Worm (Caenorhabditis elegans) whole organism, L4 larva: ENCODE results near the gene C09H10.9.

Experiments used
- Y75B8A.6 ChIP-seq: fragments of 200-800 bp; sonication (Bioruptor generic); IDR thresholded peaks from 2 replicates; pipeline ENCODE4 v1.3.6; 2022; ENCODE audit warnings: missing genetic modification reagents, missing genetic modification characterization, missing compliant biosample characterization
- aha-1 ChIP-seq: fragments of 150-350 bp; peaks from one replicate; lab custom pipeline; 2014; ENCODE audit warnings: missing biosample characterization, missing genetic modification characterization
- ama-1 ChIP-seq: fragments of 150-350 bp; optimal IDR thresholded peaks from 2 replicates; lab custom pipeline; 2014; ENCODE audit warnings: inconsistent platforms, mixed read lengths
- ceh-20 ChIP-seq: fragments of 200-800 bp; sonication (Bioruptor generic); IDR thresholded peaks from 2 replicates; pipeline ENCODE4 v1.3.6; 2022; ENCODE audit warnings: missing genetic modification reagents, missing genetic modification characterization, missing compliant biosample characterization
- ceh-44 ChIP-seq: fragments of 200-800 bp; sonication (Bioruptor generic); IDR thresholded peaks from 2 replicates; pipeline ENCODE4 v1.3.6; 2022; ENCODE audit warnings: missing genetic modification reagents, missing genetic modification characterization, missing compliant biosample characterization
- ceh-62 ChIP-seq: sonication (generic microtip); optimal IDR thresholded peaks from 2 replicates; lab custom pipeline; 2017; ENCODE audit warnings: missing biosample characterization, missing genetic modification characterization
- ceh-82 ChIP-seq: sonication (generic microtip); optimal IDR thresholded peaks from 2 replicates; lab custom pipeline; 2017; ENCODE audit warnings: missing biosample characterization, missing genetic modification characterization
- daf-8 ChIP-seq: fragments of 200-800 bp; sonication (Bioruptor generic); IDR thresholded peaks from 2 replicates; pipeline ENCODE4 v1.3.6; 2022; ENCODE audit warnings: missing genetic modification characterization, missing compliant biosample characterization
- duxl-1 ChIP-seq: sonication (generic microtip); optimal IDR thresholded peaks from 2 replicates; lab custom pipeline; 2016; ENCODE audit warnings: mild to moderate bottlenecking, missing genetic modification characterization, moderate library complexity, missing compliant biosample characterization; ENCODE audit not compliant: poor library complexity
- gei-8 ChIP-seq: fragments of 200-800 bp; sonication (Bioruptor generic); optimal IDR thresholded peaks from 2 replicates; lab custom pipeline; 2018; ENCODE audit warnings: mild to moderate bottlenecking, missing genetic modification characterization, missing compliant biosample characterization
- hlh-30 ChIP-seq: sonication (generic microtip); optimal IDR thresholded peaks from 2 replicates; lab custom pipeline; 2017; ENCODE audit warnings: antibody characterized with exemption, mild to moderate bottlenecking, missing genetic modification characterization, missing compliant biosample characterization; ENCODE audit not compliant: insufficient read depth
- hmg-1.1 ChIP-seq: fragments of 200-800 bp; sonication (Bioruptor generic); IDR thresholded peaks from 2 replicates; pipeline ENCODE4 v1.3.6; 2022; ENCODE audit warnings: missing genetic modification reagents, missing genetic modification characterization, missing compliant biosample characterization
- lim-7 ChIP-seq: fragments of 200-800 bp; sonication (Bioruptor generic); IDR thresholded peaks from 2 replicates; pipeline ENCODE4 v1.3.6; 2022; ENCODE audit warnings: missing genetic modification characterization, missing compliant biosample characterization
- lin-1 ChIP-seq: fragments of 200-800 bp; sonication (Bioruptor generic); IDR thresholded peaks from 2 replicates; pipeline ENCODE4 v1.3.6; 2022; ENCODE audit warnings: missing genetic modification reagents, missing genetic modification characterization, missing compliant biosample characterization
- lin-38 ChIP-seq: fragments of 200-800 bp; sonication (Bioruptor generic); IDR thresholded peaks from 2 replicates; pipeline ENCODE4 v1.3.6; 2022; ENCODE audit warnings: missing genetic modification reagents, missing genetic modification characterization, missing compliant biosample characterization
- lsy-2 ChIP-seq, 2 experiments: fragments of 150-350 bp in 1 of 2; sonication (generic microtip) in 1 of 2; optimal IDR thresholded peaks; 2 replicates each; lab custom pipeline; 2014 to 2017; ENCODE audit warnings: missing biosample characterization in 2 of 2, missing genetic modification characterization in 2 of 2
- madf-9 ChIP-seq: fragments of 200-800 bp; sonication (Bioruptor generic); conservative IDR thresholded peaks from 2 replicates; pipeline ENCODE4 v1.3.6; 2022; ENCODE audit warnings: missing genetic modification reagents, missing genetic modification characterization, missing compliant biosample characterization
- mdt-29 ChIP-seq: fragments of 200-800 bp; sonication (Bioruptor generic); IDR thresholded peaks from 2 replicates; pipeline ENCODE4 v1.3.6; 2022; ENCODE audit warnings: missing genetic modification reagents, missing genetic modification characterization, missing compliant biosample characterization
- mep-1 ChIP-seq: fragments of 150-350 bp; sonication (generic microtip); optimal IDR thresholded peaks from 3 replicates; lab custom pipeline; 2014; ENCODE audit warnings: missing biosample characterization, missing genetic modification characterization
- nhr-111 ChIP-seq: fragments of 200-800 bp; sonication (Bioruptor generic); optimal IDR thresholded peaks from 2 replicates; lab custom pipeline; 2018; ENCODE audit warnings: mild to moderate bottlenecking, missing genetic modification characterization, missing compliant biosample characterization
- nhr-237 ChIP-seq: sonication (generic microtip); optimal IDR thresholded peaks from 2 replicates; lab custom pipeline; 2017; ENCODE audit warnings: missing biosample characterization, missing genetic modification characterization
- nhr-28 ChIP-seq: fragments of 150-350 bp; optimal IDR thresholded peaks from 2 replicates; lab custom pipeline; 2014; ENCODE audit warnings: missing biosample characterization, missing genetic modification characterization
- nhr-41 ChIP-seq: fragments of 200-800 bp; sonication (Bioruptor generic); IDR thresholded peaks from 2 replicates; pipeline ENCODE4 v1.3.6; 2022; ENCODE audit warnings: missing genetic modification reagents, missing genetic modification characterization, missing compliant biosample characterization
- nhr-42 ChIP-seq: fragments of 200-800 bp; sonication (Bioruptor generic); IDR thresholded peaks from 2 replicates; pipeline ENCODE4 v1.3.6; 2022; ENCODE audit warnings: missing genetic modification characterization, missing compliant biosample characterization
- nhr-6 ChIP-seq: fragments of 150-350 bp; optimal IDR thresholded peaks from 2 replicates; lab custom pipeline; 2014; ENCODE audit warnings: missing biosample characterization, missing genetic modification characterization
- nhr-76 ChIP-seq: fragments of 150-350 bp; optimal IDR thresholded peaks from 2 replicates; lab custom pipeline; 2014; ENCODE audit warnings: missing biosample characterization, missing genetic modification characterization
- nhr-77 ChIP-seq: fragments of 150-350 bp; optimal IDR thresholded peaks from 2 replicates; lab custom pipeline; 2014; ENCODE audit warnings: missing biosample characterization, missing genetic modification characterization
- spr-1 ChIP-seq: sonication (generic microtip); optimal IDR thresholded peaks from 2 replicates; lab custom pipeline; 2016; ENCODE audit warnings: mild to moderate bottlenecking, missing genetic modification characterization, missing compliant biosample characterization
- spr-3 ChIP-seq: fragments of 200-800 bp; sonication (Bioruptor generic); optimal IDR thresholded peaks from 2 replicates; lab custom pipeline; 2018; ENCODE audit warnings: mild to moderate bottlenecking, missing genetic modification characterization, missing compliant biosample characterization
- tag-97 ChIP-seq: fragments of 200-800 bp; sonication (Bioruptor generic); IDR thresholded peaks from 2 replicates; pipeline ENCODE4 v1.3.6; 2022; ENCODE audit warnings: missing genetic modification characterization, missing compliant biosample characterization
- unc-62 ChIP-seq, 3 experiments: fragments of 150-350 bp in 1 of 3; sonication (generic microtip); optimal IDR thresholded peaks in 2 of 3; peaks in 1 of 3; 1 replicate in 1 of 3; 2 replicates in 2 of 3; lab custom pipeline; 2014 to 2017; ENCODE audit warnings: missing biosample characterization in 3 of 3, missing genetic modification characterization in 3 of 3, missing genetic modification reagents in 3 of 3, missing genotype in 1 of 3
- vab-7 ChIP-seq: fragments of 200-800 bp; sonication (Bioruptor generic); IDR thresholded peaks from 2 replicates; pipeline ENCODE4 v1.3.6; 2022; ENCODE audit warnings: missing genetic modification reagents, missing genetic modification characterization, missing compliant biosample characterization
- zip-11 ChIP-seq: fragments of 200-800 bp; sonication (Bioruptor generic); IDR thresholded peaks from 2 replicates; pipeline ENCODE4 v1.3.6; 2022; ENCODE audit warnings: missing genetic modification characterization, missing compliant biosample characterization
- ztf-11 ChIP-seq: fragments of 150-350 bp; optimal IDR thresholded peaks from 2 replicates; lab custom pipeline; 2014; ENCODE audit warnings: missing biosample characterization, missing genetic modification characterization

C09H10.9 gene

DNA sequence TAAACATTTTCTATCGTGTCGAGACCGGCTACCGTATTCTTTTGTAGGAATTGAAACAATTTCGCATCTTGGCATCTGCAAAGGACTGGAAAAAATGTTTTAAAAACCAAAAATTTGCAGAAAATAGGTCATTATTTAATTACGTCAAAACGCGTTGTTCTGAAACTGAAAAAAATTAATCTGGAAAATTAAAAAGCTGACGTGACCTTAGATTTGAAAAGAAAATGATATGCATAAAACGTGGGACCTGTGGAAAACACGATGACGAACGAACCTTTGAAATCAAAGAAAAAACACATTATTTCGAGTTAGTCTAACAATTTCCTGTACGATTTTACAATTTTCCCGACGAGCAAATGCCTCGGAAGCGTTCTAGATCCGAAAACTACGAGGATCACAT lies at the start of gene C09H10.9:
Gene C09H10.9 (plus strand): TSS at position 301 of the 400 bp plus-strand sequence.
- TF ChIP-seq aha-1 (tag; lab: Kevin White, UChicago) (peak; percentile 89), mep-1 (tag; lab: Kevin White, UChicago) (no peak), vab-7 (GFP tag; lab: Robert Waterston, UW) (no peak), ceh-82 (no peak), mdt-29 (GFP tag; lab: Robert Waterston, UW) (no peak), lsy-2 (tag; optimal IDR thresholded peaks at IDR 0.05; lab: Kevin White, UChicago) (no peak)

DNA sequence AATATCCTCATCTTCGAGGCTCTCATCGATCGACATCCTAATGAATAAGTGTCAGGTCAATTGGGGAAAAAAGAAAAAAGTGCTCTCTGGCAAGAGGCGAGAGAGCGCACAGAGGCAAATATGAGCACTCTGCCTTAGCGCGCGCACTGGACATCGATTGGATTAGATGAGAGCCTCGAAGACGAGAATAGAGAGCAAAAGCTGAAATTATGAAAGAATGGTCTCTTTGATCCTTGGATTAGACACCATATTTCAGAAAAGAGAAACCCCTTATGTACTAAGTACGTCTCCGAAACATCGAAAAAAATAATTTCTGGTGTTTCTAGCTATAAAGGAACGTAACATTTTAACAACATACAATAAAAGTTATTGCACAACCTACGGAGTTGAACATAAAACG lies 49.0 kb upstream of the C09H10.9 start, which contains the start of gene F45E10.2:
Gene F45E10.2 (minus strand): TSS at position 101 of the 400 bp plus-strand sequence.
- TF ChIP-seq nhr-76 (tag; lab: Kevin White, UChicago), result no peak
- no peak for TF ChIP-seq tag-97 (GFP tag; lab: Robert Waterston, UW)
- TF ChIP-seq lsy-2 (tag; optimal IDR thresholded peaks at IDR 0.05; lab: Kevin White, UChicago), result no peak
- TF ChIP-seq gei-8 (GFP tag; lab: Kevin White, UChicago), result no peak
- no peak for TF ChIP-seq nhr-6 (tag; lab: Kevin White, UChicago)
- TF ChIP-seq ceh-62, result no peak
- no peak for TF ChIP-seq lin-1
- TF ChIP-seq Y75B8A.6 (GFP tag; lab: Robert Waterston, UW), result no peak
- TF ChIP-seq ceh-20 (GFP tag; lab: Robert Waterston, UW), result no peak
- TF ChIP-seq daf-8, result no peak
- TF ChIP-seq nhr-28, result no peak
- TF ChIP-seq lim-7 (GFP tag; lab: Robert Waterston, UW), result no peak

DNA sequence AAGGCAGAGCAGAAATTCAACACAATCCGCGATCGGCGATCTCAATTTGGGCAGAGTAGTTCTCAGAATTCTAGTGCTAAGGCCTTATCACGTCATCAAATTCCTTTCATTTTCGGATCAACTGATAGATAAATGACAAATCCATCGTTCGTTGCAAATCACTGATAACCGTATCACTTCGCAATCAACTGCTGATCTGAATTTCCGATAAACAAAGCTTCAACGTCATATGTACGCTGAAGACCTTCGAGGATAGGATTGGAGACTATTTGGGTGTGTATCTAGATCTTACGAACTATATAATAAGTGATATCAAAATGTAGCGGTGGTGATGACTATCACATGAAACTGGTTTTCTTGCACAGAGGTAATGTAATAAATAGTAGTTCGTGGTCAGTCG lies 47.0 kb upstream of the C09H10.9 start:
- TF ChIP-seq nhr-28 (peak; percentile 61), hlh-30 (tag; lab: Kevin White, UChicago) (peak; percentile 39), nhr-237 (tag; lab: Kevin White, UChicago) (no peak), ceh-82 (no peak), mep-1 (tag; lab: Kevin White, UChicago) (no peak)

DNA sequence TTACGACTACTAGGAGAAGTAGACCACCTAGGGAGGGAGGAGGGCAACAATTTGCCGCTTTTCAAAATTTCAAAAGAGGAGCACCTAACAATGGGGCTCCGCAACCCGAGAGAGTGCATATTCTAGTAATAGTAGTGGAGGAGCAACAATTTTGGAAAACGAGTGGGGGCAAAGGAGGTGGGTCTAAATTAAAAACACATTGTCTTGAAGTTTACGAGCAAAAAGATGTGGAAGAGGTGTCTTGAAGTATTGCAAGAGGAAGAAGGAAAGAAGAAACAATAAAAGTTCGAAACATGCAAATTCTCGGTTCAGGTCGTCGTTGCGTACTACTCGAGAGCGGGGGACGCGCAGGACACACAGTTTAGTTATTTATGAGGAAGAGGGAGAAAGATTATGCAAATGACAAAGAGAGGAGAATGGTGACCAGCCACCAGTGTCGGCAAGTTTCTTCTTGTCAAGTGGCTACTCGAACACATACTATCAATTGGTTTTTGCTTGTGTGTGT lies 40.0 kb upstream of the C09H10.9 start:
- TF ChIP-seq hlh-30 (tag; lab: Kevin White, UChicago) (no peak), zip-11 (GFP tag; lab: Robert Waterston, UW) (no peak), nhr-77 (tag; lab: Kevin White, UChicago) (no peak), ztf-11 (no peak), hmg-1.1 (GFP tag; lab: Robert Waterston, UW) (0 out of 2 replicates have a peak, but pooled peaks have one; percentile 14), spr-3 (GFP tag; lab: Kevin White, UChicago) (no peak), nhr-111 (GFP tag; lab: Kevin White, UChicago) (no peak), nhr-42 (GFP tag; lab: Robert Waterston, UW) (no peak), lin-38 (GFP tag; lab: Robert Waterston, UW) (no peak), unc-62 (GFP tag; optimal IDR thresholded peaks at IDR 0.05 in 1 of 2; lab: Kevin White, UChicago) (peak in 1 of 2 experiments; percentile 96), unc-62 (tag; optimal IDR thresholded peaks at IDR 0.05; lab: Kevin White, UChicago) (no peak)

DNA sequence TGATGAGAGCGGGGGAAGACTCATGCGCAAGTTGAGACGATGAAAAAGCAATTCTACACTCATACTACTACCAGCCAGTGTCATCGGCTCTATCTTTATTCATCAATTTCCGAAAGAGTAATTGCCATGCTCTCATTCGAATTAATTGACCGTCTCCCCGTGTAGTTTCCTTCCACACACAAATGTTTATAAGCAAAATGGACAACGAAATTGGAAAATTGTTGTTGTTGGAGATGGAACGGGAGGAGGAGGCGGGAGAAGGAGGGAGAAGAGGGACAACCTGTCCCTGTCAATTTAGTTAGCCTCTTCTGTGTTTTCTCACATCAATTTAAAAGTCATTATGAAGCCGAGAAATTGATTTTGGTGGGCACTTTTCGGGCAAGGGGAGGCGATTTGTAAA lies 31.7 kb upstream of the C09H10.9 start:
- no peak for TF ChIP-seq nhr-41 (GFP tag; lab: Robert Waterston, UW)
- TF ChIP-seq madf-9 (GFP tag; lab: Robert Waterston, UW), result no peak
- no peak for TF ChIP-seq ama-1 (lab: Kevin White, UChicago)
- TF ChIP-seq ceh-20 (GFP tag; lab: Robert Waterston, UW), result no peak
- no peak for TF ChIP-seq duxl-1
- TF ChIP-seq ceh-44, result no peak
- no peak for TF ChIP-seq spr-1 (tag; lab: Kevin White, UChicago)
- TF ChIP-seq hmg-1.1 (GFP tag; lab: Robert Waterston, UW), result no peak
- TF ChIP-seq unc-62 (GFP tag; optimal IDR thresholded peaks at IDR 0.05 in 1 of 2; lab: Kevin White, UChicago), result no peak
- TF ChIP-seq unc-62 (tag; optimal IDR thresholded peaks at IDR 0.05; lab: Kevin White, UChicago), result no peak
